Worm (Caenorhabditis elegans) whole organism, L1 larva: Measurements from ENCODE around the gene F52C12.6.

Experiments used
- C04F5.9 ChIP-seq: sonication (generic microtip); optimal IDR thresholded peaks from 2 replicates; lab custom pipeline; 2016; ENCODE audit warnings: missing genetic modification characterization, missing compliant biosample characterization
- C34B4.2 ChIP-seq: sonication (generic microtip); optimal IDR thresholded peaks from 2 replicates; lab custom pipeline; 2017; ENCODE audit warnings: mild to moderate bottlenecking, missing genetic modification characterization, missing compliant biosample characterization
- aha-1 ChIP-seq: fragments of 150-350 bp; optimal IDR thresholded peaks from 2 replicates; lab custom pipeline; 2014; ENCODE audit warnings: missing biosample characterization, missing genetic modification characterization
- ceh-90 ChIP-seq: sonication (generic microtip); optimal IDR thresholded peaks from 2 replicates; lab custom pipeline; 2016; ENCODE audit warnings: missing genetic modification characterization, missing compliant biosample characterization
- efl-1 ChIP-seq, 4 experiments: fragments of 150-350 bp; optimal IDR thresholded peaks in 3 of 4; peaks in 1 of 4; 1 replicate in 1 of 4; 2 replicates in 3 of 4; lab custom pipeline; 2014; ENCODE audit warnings: missing biosample characterization in 2 of 4, missing genetic modification characterization in 2 of 4, missing genetic modification reagents in 2 of 4
- elt-2 ChIP-seq: sonication (generic microtip); optimal IDR thresholded peaks from 2 replicates; lab custom pipeline; 2016; ENCODE audit warnings: missing genetic modification characterization, mild to moderate bottlenecking, inconsistent platforms, missing compliant biosample characterization, missing genetic modification reagents
- fkh-10 ChIP-seq: sonication (generic microtip); optimal IDR thresholded peaks from 2 replicates; lab custom pipeline; 2017; ENCODE audit warnings: missing biosample characterization, missing genetic modification reagents, missing genetic modification characterization
- fkh-4 ChIP-seq: sonication (generic microtip); optimal IDR thresholded peaks from 2 replicates; lab custom pipeline; 2016; ENCODE audit warnings: missing compliant biosample characterization, missing genetic modification characterization, borderline replicate concordance
- grh-1 ChIP-seq: fragments of 200-800 bp; sonication (Bioruptor generic); IDR thresholded peaks from 2 replicates; pipeline ENCODE4 v1.3.6; 2022; ENCODE audit warnings: missing genetic modification reagents, missing genetic modification characterization, missing compliant biosample characterization
- hlh-4 ChIP-seq: sonication (generic microtip); optimal IDR thresholded peaks from 2 replicates; lab custom pipeline; 2016; ENCODE audit warnings: mild to moderate bottlenecking, missing genetic modification characterization, missing compliant biosample characterization
- lin-39 ChIP-seq: fragments of 150-350 bp; optimal IDR thresholded peaks from 2 replicates; lab custom pipeline; 2014; ENCODE audit warnings: missing biosample characterization, missing genetic modification reagents, missing genetic modification characterization
- lir-3 ChIP-seq: sonication (generic microtip); optimal IDR thresholded peaks from 2 replicates; lab custom pipeline; 2016; ENCODE audit warnings: mild to moderate bottlenecking, missing genetic modification characterization, moderate library complexity, missing compliant biosample characterization; ENCODE audit not compliant: poor library complexity
- mab-9 ChIP-seq: fragments of 200-800 bp; sonication (Bioruptor generic); IDR thresholded peaks from 2 replicates; pipeline ENCODE4 v1.3.6; 2022; ENCODE audit warnings: missing genetic modification reagents, missing genetic modification characterization, missing compliant biosample characterization
- mdl-1 ChIP-seq, 2 experiments: fragments of 150-350 bp; optimal IDR thresholded peaks; 2 replicates each; lab custom pipeline; 2014 to 2017; ENCODE audit warnings: missing biosample characterization in 2 of 2, missing genetic modification characterization in 2 of 2, inconsistent platforms in 1 of 2
- nhr-28 ChIP-seq: fragments of 150-350 bp; optimal IDR thresholded peaks from 2 replicates; lab custom pipeline; 2014; ENCODE audit warnings: missing biosample characterization, missing genetic modification characterization
- nhr-47 ChIP-seq: sonication (generic microtip); optimal IDR thresholded peaks from 2 replicates; lab custom pipeline; 2016; ENCODE audit warnings: mild to moderate bottlenecking, missing genetic modification characterization, moderate library complexity, missing compliant biosample characterization
- pag-3 ChIP-seq: sonication (generic microtip); optimal IDR thresholded peaks from 2 replicates; lab custom pipeline; 2017; ENCODE audit warnings: missing genetic modification characterization, mild to moderate bottlenecking, missing compliant biosample characterization, antibody characterized with exemption, borderline replicate concordance; ENCODE audit not compliant: insufficient read depth
- pax-3 ChIP-seq: fragments of 200-800 bp; sonication (Bioruptor generic); optimal IDR thresholded peaks from 2 replicates; lab custom pipeline; 2018; ENCODE audit warnings: mild to moderate bottlenecking, missing genetic modification characterization, moderate library complexity, missing compliant biosample characterization
- skn-1 ChIP-seq: fragments of 150-350 bp; optimal IDR thresholded peaks from 2 replicates; lab custom pipeline; 2014; ENCODE audit warnings: missing biosample characterization, missing genetic modification characterization
- sup-37 ChIP-seq: fragments of 200-800 bp; sonication (Bioruptor generic); optimal IDR thresholded peaks from 2 replicates; lab custom pipeline; 2018; ENCODE audit warnings: mild to moderate bottlenecking, missing genetic modification characterization, missing compliant biosample characterization
- swsn-7 ChIP-seq: sonication (generic microtip); optimal IDR thresholded peaks from 2 replicates; lab custom pipeline; 2016; ENCODE audit warnings: missing genetic modification characterization, missing compliant biosample characterization
- tbx-2 ChIP-seq: sonication (generic microtip); optimal IDR thresholded peaks from 2 replicates; lab custom pipeline; 2016; ENCODE audit warnings: missing genetic modification characterization, missing compliant biosample characterization
- zip-4 ChIP-seq: fragments of 200-800 bp; sonication (Bioruptor generic); optimal IDR thresholded peaks from 2 replicates; lab custom pipeline; 2018; ENCODE audit warnings: mild to moderate bottlenecking, missing genetic modification characterization, moderate library complexity, missing compliant biosample characterization
- ztf-11 ChIP-seq, 2 experiments: sonication (generic microtip); optimal IDR thresholded peaks; 2 replicates each; lab custom pipeline; 2016 to 2017; ENCODE audit warnings: missing genetic modification characterization in 2 of 2, missing biosample characterization in 1 of 2, missing compliant biosample characterization in 1 of 2

The F52C12.6 gene

DNA sequence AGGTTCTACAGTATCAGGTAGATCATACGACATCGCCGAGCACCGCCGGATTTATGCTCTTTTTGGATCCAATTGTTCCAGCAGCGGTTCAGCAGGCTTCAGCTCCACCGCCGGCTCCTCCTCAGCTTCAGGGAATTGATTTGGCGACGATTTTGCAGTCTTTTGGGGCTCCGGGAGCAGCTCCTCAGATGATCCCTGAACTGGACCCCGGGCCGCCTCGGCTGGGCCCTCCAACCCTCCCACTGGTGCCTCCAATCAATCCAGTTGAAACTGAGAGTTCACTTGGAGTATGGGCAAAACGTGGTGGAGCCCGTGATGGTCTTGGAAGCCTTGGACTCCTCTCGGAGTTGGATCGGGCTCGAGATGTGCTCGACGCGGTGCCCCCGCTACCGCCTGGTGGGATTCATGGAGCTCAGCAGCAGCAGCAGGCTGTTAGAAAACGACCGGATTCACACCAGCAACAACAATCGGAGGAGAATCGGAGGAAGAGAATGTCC lies 34.4 kb downstream of the F52C12.6 start:
- TF ChIP-seq nhr-47 (tag; lab: Kevin White, UChicago) (no peak), efl-1 (optimal IDR thresholded peaks at IDR 0.05; lab: Kevin White, UChicago) (no peak), efl-1 (GFP tag; optimal IDR thresholded peaks at IDR 0.05 in 1 of 2; lab: Kevin White, UChicago) (peak in 1 of 2 experiments; percentile 49)

DNA sequence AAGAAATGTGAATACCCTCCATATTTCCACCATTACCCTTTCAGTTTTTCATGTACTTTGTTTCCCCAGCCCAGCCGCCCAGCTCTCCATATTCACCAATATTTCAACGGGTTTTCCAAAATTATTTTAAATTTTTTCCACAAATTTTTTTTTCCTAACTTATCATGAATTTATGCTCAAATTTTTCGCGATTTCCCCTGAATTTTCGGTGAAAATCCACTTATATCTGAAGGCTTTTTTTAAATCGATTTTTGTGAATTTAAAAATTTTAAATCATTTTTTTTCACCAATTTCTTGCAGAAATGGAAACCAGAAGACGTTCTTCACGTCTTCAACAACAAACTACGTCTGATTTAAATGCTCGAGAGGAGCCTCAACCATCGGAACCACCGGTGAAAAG lies 36.3 kb downstream of the F52C12.6 start, which contains the start of gene xpc-1:
TSS of gene xpc-1 (plus strand) at position 301 of the 400 bp plus-strand sequence.
- TF ChIP-seq pag-3 (tag; lab: Kevin White, UChicago) (no peak), sup-37 (GFP tag; lab: Kevin White, UChicago) (no peak), elt-2 (tag; lab: Kevin White, UChicago) (no peak), aha-1 (tag; lab: Kevin White, UChicago) (no peak), ztf-11 (tag; optimal IDR thresholded peaks at IDR 0.05; lab: Kevin White, UChicago) (no peak), tbx-2 (no peak), lir-3 (no peak), mdl-1 (tag; optimal IDR thresholded peaks at IDR 0.05; lab: Kevin White, UChicago) (no peak), mab-9 (no peak), zip-4 (GFP tag; lab: Kevin White, UChicago) (no peak), ceh-90 (tag; lab: Kevin White, UChicago) (no peak), skn-1 (tag; lab: Kevin White, UChicago) (no peak), C34B4.2 (no peak), fkh-10 (GFP tag; lab: Kevin White, UChicago) (no peak), grh-1 (GFP tag; lab: Robert Waterston, UW) (no peak), nhr-28 (tag; lab: Kevin White, UChicago) (no peak), C04F5.9 (no peak), hlh-4 (tag; lab: Kevin White, UChicago) (no peak)

DNA sequence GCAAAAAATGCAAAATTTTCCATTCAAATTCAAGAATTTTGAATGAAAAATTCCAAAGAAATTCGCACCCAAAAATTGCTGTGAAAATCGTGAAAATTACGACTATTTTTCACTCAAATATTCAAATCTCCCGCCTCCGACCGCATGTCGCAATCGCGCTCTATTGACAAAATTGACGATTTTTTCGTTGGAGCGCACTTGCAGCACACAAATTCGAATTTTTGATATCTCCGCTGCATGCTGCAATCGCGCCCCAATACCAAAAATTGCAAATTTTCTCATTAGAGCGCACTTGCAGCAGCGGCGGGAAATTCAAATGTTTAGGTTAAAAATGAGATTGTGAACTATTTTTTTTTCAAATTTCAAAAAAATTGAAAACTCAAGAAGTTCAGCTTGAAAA lies 41.3 kb downstream of the F52C12.6 start:
- no peak for TF ChIP-seq lin-39 (tag; lab: Kevin White, UChicago)

DNA sequence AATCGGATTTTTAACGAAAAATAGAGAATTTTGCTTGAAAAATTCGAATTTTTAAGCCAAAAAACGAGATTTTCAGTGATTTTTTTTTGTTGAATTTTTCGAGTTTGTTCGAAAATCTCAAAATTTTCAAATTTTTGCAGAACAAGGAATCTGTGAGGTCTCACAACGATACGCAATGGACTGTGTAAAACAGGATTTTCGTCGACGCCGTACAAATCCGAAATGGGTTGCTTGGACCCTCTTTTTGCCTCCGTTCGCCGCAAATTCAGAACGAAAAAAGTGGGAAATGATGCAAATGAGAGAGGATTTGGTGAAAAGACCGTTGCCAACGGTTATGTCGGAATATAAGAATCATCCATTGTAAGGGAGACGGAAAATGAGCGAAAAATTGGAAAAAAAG lies 45.8 kb downstream of the F52C12.6 start:
- no peak for TF ChIP-seq fkh-4 (tag; lab: Kevin White, UChicago)
- no peak for TF ChIP-seq efl-1 (optimal IDR thresholded peaks at IDR 0.05; lab: Kevin White, UChicago)
- TF ChIP-seq efl-1 (GFP tag; optimal IDR thresholded peaks at IDR 0.05 in 1 of 2; lab: Kevin White, UChicago), result peak in 1 of 2 experiments; percentile 90
- TF ChIP-seq, all 84 proteins: peak for 1

DNA sequence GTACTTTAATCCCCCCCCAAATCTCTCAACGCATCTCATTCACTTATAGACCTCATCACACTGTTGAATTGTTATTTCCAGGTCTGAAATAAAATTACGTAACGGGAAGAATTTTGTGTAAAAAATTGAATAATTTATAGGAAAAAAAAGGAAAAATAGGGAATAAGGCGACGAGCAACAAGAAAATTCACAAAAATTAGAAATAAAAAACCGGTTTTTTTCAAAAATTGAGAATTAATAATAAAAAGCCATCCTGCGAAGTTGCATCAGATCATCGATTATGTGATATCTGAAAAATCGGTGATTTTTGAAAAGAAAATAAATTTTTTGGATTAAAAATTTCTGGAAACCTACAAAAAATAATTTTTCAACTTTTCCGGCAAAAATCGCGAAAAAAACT lies 52.4 kb downstream of the F52C12.6 start:
- TF ChIP-seq swsn-7 (tag; lab: Kevin White, UChicago), result no peak
- TF ChIP-seq lin-39 (tag; lab: Kevin White, UChicago), result no peak
- TF ChIP-seq pax-3 (tag; lab: Kevin White, UChicago), result no peak
